Worm (Caenorhabditis elegans): ENCODE measurements around the gene ZK355.8.

ZK355.8 gene

DNA sequence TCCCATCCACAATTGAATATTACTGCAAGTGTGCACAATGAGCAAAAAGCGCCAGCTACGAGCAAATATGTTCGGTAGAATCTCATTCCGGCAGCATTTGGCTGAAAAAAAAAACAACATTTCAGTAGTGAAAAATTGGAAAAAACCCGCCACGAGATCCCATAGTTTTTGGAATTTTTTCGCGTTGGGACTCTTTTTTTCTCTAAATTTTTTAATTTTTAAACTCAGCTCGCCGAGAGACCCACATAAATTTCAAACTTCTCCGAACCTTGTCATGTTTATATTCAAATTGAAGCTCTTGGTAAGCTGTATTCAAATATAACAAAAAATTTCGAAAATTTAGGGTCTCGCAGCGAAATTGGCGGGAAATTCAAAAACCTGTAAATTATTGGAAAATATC, 33.3 kb upstream of the ZK355.8 start, which contains the start of gene sqv-2:
Gene sqv-2 (minus strand): TSS at position 101 of the 400 bp plus-strand sequence.
- TF ChIP-seq F10E7.11 (tag; optimal IDR thresholded peaks at IDR 0.05) (no peak), attf-3 (GFP tag; conservative IDR thresholded peaks at IDR 0.05) (no peak), unc-130 (GFP tag; optimal IDR thresholded peaks at IDR 0.05) (no peak), hlh-12 (tag; optimal IDR thresholded peaks at IDR 0.05) (no peak), zim-3 (tag; optimal IDR thresholded peaks at IDR 0.05) (no peak), hmg-20 (GFP tag; IDR thresholded peaks at IDR 0.05) (no peak), C17E4.6 (GFP tag; IDR thresholded peaks at IDR 0.05) (no peak)

DNA sequence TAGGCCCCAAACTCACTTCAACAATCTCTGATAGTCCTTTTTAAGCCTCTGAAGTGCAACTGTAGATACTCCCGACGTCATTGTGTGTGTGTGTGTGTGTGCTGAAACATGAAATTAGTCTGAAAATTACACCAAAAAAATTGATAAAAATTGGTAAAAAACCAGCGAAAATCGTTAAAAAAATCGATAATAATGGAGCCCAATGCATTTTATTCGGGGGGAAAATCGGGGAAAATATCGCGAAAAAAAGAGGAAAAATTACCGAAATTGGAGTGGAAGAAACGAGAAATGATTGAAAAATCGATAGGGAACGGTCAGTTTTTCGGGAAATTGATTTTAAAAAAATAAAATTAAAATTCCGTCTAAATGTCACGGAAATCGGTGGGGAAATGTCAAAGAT, 27.4 kb upstream of the ZK355.8 start, which contains the start of gene ubc-26:
Gene ubc-26 (minus strand): TSS at position 101 of the 400 bp plus-strand sequence.
- TF ChIP-seq ztf-25 (GFP tag; IDR thresholded peaks at IDR 0.05) (no peak), egl-44 (GFP tag; IDR thresholded peaks at IDR 0.05) (no peak), atf-7 (tag; optimal IDR thresholded peaks at IDR 0.05) (no peak), nhr-179 (tag; optimal IDR thresholded peaks at IDR 0.05) (no peak), let-607 (tag; optimal IDR thresholded peaks at IDR 0.05) (no peak), Y79H2A.3 (GFP tag; conservative IDR thresholded peaks at IDR 0.05) (no peak), mxl-1 (tag; optimal IDR thresholded peaks at IDR 0.05) (no peak), B0019.2 (GFP tag; conservative IDR thresholded peaks at IDR 0.05) (no peak), K12H6.12 (tag; optimal IDR thresholded peaks at IDR 0.05) (no peak), hrde-1 (tag; optimal IDR thresholded peaks at IDR 0.05; ENCODE audit: borderline replicate concordance) (no peak), Y56A3A.18 (GFP tag; IDR thresholded peaks at IDR 0.05) (no peak), madf-3 (GFP tag; IDR thresholded peaks at IDR 0.05) (no peak), F22D6.2 (tag; optimal IDR thresholded peaks at IDR 0.05) (no peak), T26A5.8 (tag; optimal IDR thresholded peaks at IDR 0.05) (no peak), D2030.7 (GFP tag; IDR thresholded peaks at IDR 0.05) (no peak), ztf-18 (tag; optimal IDR thresholded peaks at IDR 0.05) (no peak), C06A6.2 (GFP tag; conservative IDR thresholded peaks at IDR 0.05) (no peak), F52B5.7 (tag; optimal IDR thresholded peaks at IDR 0.05) (no peak), bed-1 (GFP tag; IDR thresholded peaks at IDR 0.05) (no peak)

DNA sequence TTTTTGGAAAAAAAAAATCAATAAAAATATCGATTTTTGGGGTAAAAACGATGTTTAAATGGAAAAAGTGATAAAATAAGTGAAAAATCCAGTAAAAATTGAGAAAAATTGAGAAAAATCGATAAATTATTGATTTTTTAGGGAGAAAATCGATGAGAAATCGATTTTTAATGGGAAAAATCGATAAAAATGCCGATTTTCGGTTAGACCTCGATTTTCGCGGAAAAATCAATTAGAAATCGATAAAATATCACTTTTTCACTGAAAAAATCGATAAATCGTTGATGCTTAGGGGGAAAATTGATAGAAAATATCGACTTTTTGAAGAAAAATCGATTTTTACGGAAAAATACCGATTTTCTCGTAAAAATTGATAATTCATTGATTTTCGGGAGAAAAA, 26.4 kb upstream of the ZK355.8 start:
- TF ChIP-seq unc-62 (GFP tag; optimal IDR thresholded peaks at IDR 0.05) (no peak), snpc-4 (GFP tag; optimal IDR thresholded peaks at IDR 0.05) (no peak), snpc-4 (tag; optimal IDR thresholded peaks at IDR 0.05) (no peak), F49E8.2 (tag; optimal IDR thresholded peaks at IDR 0.05; ENCODE audit: insufficient read depth) (no peak), egl-18 (GFP tag; IDR thresholded peaks at IDR 0.05) (no peak), lin-40 (tag; optimal IDR thresholded peaks at IDR 0.05) (no peak), lag-1 (GFP tag; IDR thresholded peaks at IDR 0.05) (no peak), F57A8.1 (GFP tag; optimal IDR thresholded peaks at IDR 0.05) (no peak), lin-54 (GFP tag; optimal IDR thresholded peaks at IDR 0.05) (no peak), F39B2.1 (GFP tag; IDR thresholded peaks at IDR 0.05) (no peak), ztf-25 (GFP tag; IDR thresholded peaks at IDR 0.05) (no peak), ekl-4 (GFP tag; IDR thresholded peaks at IDR 0.05) (no peak), Y79H2A.3 (GFP tag; conservative IDR thresholded peaks at IDR 0.05) (no peak), dpff-1 (tag; optimal IDR thresholded peaks at IDR 0.05) (no peak), rcor-1 (GFP tag; IDR thresholded peaks at IDR 0.05) (no peak), snpc-1.3 (tag; optimal IDR thresholded peaks at IDR 0.05; ENCODE audit: insufficient read depth) (no peak)
